Worm (Caenorhabditis elegans) whole organism, L3 larva: ENCODE measurements around the gene M153.3.

ENCODE experiments used
- ceh-16 ChIP-seq: sonication (generic microtip); optimal IDR thresholded peaks from 2 replicates; lab custom pipeline; 2017; ENCODE audit warnings: missing biosample characterization, missing genetic modification characterization
- ceh-82 ChIP-seq: fragments of 150-350 bp; optimal IDR thresholded peaks from 2 replicates; lab custom pipeline; 2014; ENCODE audit warnings: missing biosample characterization, missing genetic modification characterization
- elt-2 ChIP-seq: sonication (generic microtip); optimal IDR thresholded peaks from 2 replicates; lab custom pipeline; 2016; ENCODE audit warnings: missing genetic modification reagents, mild to moderate bottlenecking, missing genetic modification characterization, missing compliant biosample characterization
- jun-1 ChIP-seq: fragments of 150-350 bp; optimal IDR thresholded peaks from 2 replicates; lab custom pipeline; 2014; ENCODE audit warnings: missing biosample characterization, missing genetic modification reagents, missing genetic modification characterization
- nhr-12 ChIP-seq: fragments of 150-350 bp; optimal IDR thresholded peaks from 2 replicates; lab custom pipeline; 2014; ENCODE audit warnings: missing biosample characterization, missing genetic modification characterization
- nhr-237 ChIP-seq: fragments of 150-350 bp; optimal IDR thresholded peaks from 2 replicates; lab custom pipeline; 2014; ENCODE audit warnings: missing biosample characterization, missing genetic modification characterization
- nhr-28 ChIP-seq: fragments of 150-350 bp; optimal IDR thresholded peaks from 2 replicates; lab custom pipeline; 2014; ENCODE audit warnings: missing biosample characterization, missing genetic modification characterization
- nhr-67 ChIP-seq: fragments of 150-350 bp; optimal IDR thresholded peaks from 2 replicates; lab custom pipeline; 2014; ENCODE audit warnings: missing biosample characterization, missing genetic modification characterization
- unc-62 ChIP-seq: fragments of 150-350 bp; sonication (generic microtip); optimal IDR thresholded peaks from 4 replicates; lab custom pipeline; 2014; ENCODE audit warnings: missing biosample characterization, missing genetic modification reagents, missing genetic modification characterization
- zag-1 ChIP-seq: fragments of 150-350 bp; optimal IDR thresholded peaks from 2 replicates; lab custom pipeline; 2014; ENCODE audit warnings: missing biosample characterization, missing genetic modification characterization

ce11 chrX:12149638-12150137, 7.0 kb downstream of the M153.3 start, which contains the start of gene znf-474:
- TF ChIP-seq nhr-67 (tag; lab: Kevin White, UChicago): no peak
- no peak for TF ChIP-seq nhr-237 (tag; lab: Kevin White, UChicago)
- no peak for TF ChIP-seq nhr-12 (tag; lab: Kevin White, UChicago)
- TF ChIP-seq zag-1 (tag; lab: Kevin White, UChicago): no peak
- no peak for TF ChIP-seq jun-1 (tag; lab: Kevin White, UChicago)
- no peak for TF ChIP-seq elt-2
- TF ChIP-seq nhr-28 (tag; lab: Kevin White, UChicago): no peak
- TF ChIP-seq ceh-16 (tag; lab: Kevin White, UChicago): no peak
- no peak for TF ChIP-seq unc-62
- no peak for TF ChIP-seq ceh-82 (tag; lab: Kevin White, UChicago)
